Worm (Caenorhabditis elegans): ENCODE results near the gene lec-4.

The lec-4 gene

ce11 chrIII:3764043-3764442 lies 9.1 kb downstream of the lec-4 start:
- TF ChIP-seq egl-27 (tag; optimal IDR thresholded peaks at IDR 0.05) = no peak
- no peak for TF ChIP-seq peb-1 (tag; optimal IDR thresholded peaks at IDR 0.05)
- peak; percentile 87 for TF ChIP-seq fos-1 (tag; optimal IDR thresholded peaks at IDR 0.05)
- no peak for TF ChIP-seq blmp-1 (tag; optimal IDR thresholded peaks at IDR 0.05; ENCODE audit: insufficient read depth)
- no peak for TF ChIP-seq alr-1 (tag; optimal IDR thresholded peaks at IDR 0.05)

ce11 chrIII:3759312-3759711 lies 13.8 kb downstream of the lec-4 start, which contains the start of gene arcp-1:
Gene arcp-1, minus strand, starts transcription at chrIII:3759412.
- TF ChIP-seq nhr-129 (tag; optimal IDR thresholded peaks at IDR 0.05) (no peak), alr-1 (tag; optimal IDR thresholded peaks at IDR 0.05) (no peak), peb-1 (tag; optimal IDR thresholded peaks at IDR 0.05) (no peak), ztf-4 (tag; optimal IDR thresholded peaks at IDR 0.05) (no peak), unc-62 (GFP tag; optimal IDR thresholded peaks at IDR 0.05) (no peak), dmd-4 (tag; optimal IDR thresholded peaks at IDR 0.05) (no peak), ztf-11 (tag; optimal IDR thresholded peaks at IDR 0.05) (no peak)

- TF ChIP-seq nhr-10 (tag; optimal IDR thresholded peaks at IDR 0.05) (no peak), nhr-21 (tag; optimal IDR thresholded peaks at IDR 0.05) (no peak)
These were observed 28.0 kb downstream of the lec-4 start, which contains the start of gene lin-48 for ce11 chrIII:3745138-3745537. Gene lin-48, plus strand, starts transcription at chrIII:3745438.

ce11 chrIII:3743367-3743766 lies 29.8 kb downstream of the lec-4 start:
- no peak for TF ChIP-seq lsy-2 (tag; optimal IDR thresholded peaks at IDR 0.05)
- TF ChIP-seq nhr-21 (tag; optimal IDR thresholded peaks at IDR 0.05) = no peak
- TF ChIP-seq zag-1 (tag; optimal IDR thresholded peaks at IDR 0.05) = no peak

- TF ChIP-seq ceh-82 (tag; optimal IDR thresholded peaks at IDR 0.05) (no peak), lin-39 (tag; optimal IDR thresholded peaks at IDR 0.05) (no peak), nhr-129 (tag; optimal IDR thresholded peaks at IDR 0.05) (no peak), ama-1 (optimal IDR thresholded peaks at IDR 0.05) (no peak), ZK546.5 (tag; optimal IDR thresholded peaks at IDR 0.05) (no peak), skn-1 (tag; optimal IDR thresholded peaks at IDR 0.05) (no peak), unc-39 (tag; optimal IDR thresholded peaks at IDR 0.05) (no peak), zag-1 (tag; optimal IDR thresholded peaks at IDR 0.05) (no peak), mbf-1 (tag; optimal IDR thresholded peaks at IDR 0.05) (no peak), blmp-1 (tag; optimal IDR thresholded peaks at IDR 0.05; ENCODE audit: insufficient read depth) (no peak), mdl-1 (tag; optimal IDR thresholded peaks at IDR 0.05) (no peak), sma-3 (GFP tag; optimal IDR thresholded peaks at IDR 0.05) (no peak), ztf-1 (GFP tag; conservative IDR thresholded peaks at IDR 0.05) (no peak), nhr-21 (tag; optimal IDR thresholded peaks at IDR 0.05) (no peak), lin-13 (GFP tag; optimal IDR thresholded peaks at IDR 0.05) (no peak)
These were observed 31.0 kb downstream of the lec-4 start for ce11 chrIII:3742090-3742489.

ce11 chrIII:3738331-3738730 lies 34.8 kb downstream of the lec-4 start:
- TF ChIP-seq zag-1 (tag; optimal IDR thresholded peaks at IDR 0.05) (no peak), alr-1 (tag; optimal IDR thresholded peaks at IDR 0.05) (no peak)

ce11 chrIII:3737742-3738141 lies 35.4 kb downstream of the lec-4 start:
- TF ChIP-seq ZK546.5 (tag; optimal IDR thresholded peaks at IDR 0.05) (no peak), unc-39 (tag; optimal IDR thresholded peaks at IDR 0.05) (no peak), unc-55 (GFP tag; optimal IDR thresholded peaks at IDR 0.05) (no peak), lin-13 (GFP tag; optimal IDR thresholded peaks at IDR 0.05) (no peak), fos-1 (tag; optimal IDR thresholded peaks at IDR 0.05) (no peak), mbf-1 (tag; optimal IDR thresholded peaks at IDR 0.05) (no peak), R02D3.7 (tag; optimal IDR thresholded peaks at IDR 0.05) (no peak), nhr-6 (tag; optimal IDR thresholded peaks at IDR 0.05) (no peak), ztf-1 (GFP tag; conservative IDR thresholded peaks at IDR 0.05) (no peak), snpc-4 (tag; optimal IDR thresholded peaks at IDR 0.05) (no peak), aly-2 (tag; optimal IDR thresholded peaks at IDR 0.05) (no peak), sma-3 (GFP tag; optimal IDR thresholded peaks at IDR 0.05) (no peak), ztf-4 (tag; optimal IDR thresholded peaks at IDR 0.05) (no peak), unc-62 (GFP tag; optimal IDR thresholded peaks at IDR 0.05) (no peak), nhr-237 (tag; optimal IDR thresholded peaks at IDR 0.05) (no peak)
